Worm (Caenorhabditis elegans) whole organism, young adult: ENCODE measurements around the gene ZK666.4.
"Not testable (repeated sequence)": the region's sequence is repeated elsewhere in the genome, so short reads cannot be mapped to it uniquely, and the experiment has no call there.

Experiments
- B0035.1 ChIP-seq: sonication (generic microtip); optimal IDR thresholded peaks from 2 replicates; lab custom pipeline; 2016; ENCODE audit warnings: missing genetic modification characterization, mild to moderate bottlenecking, missing compliant biosample characterization, missing genotype, missing genetic modification reagents
- B0261.1 ChIP-seq: sonication (generic microtip); optimal IDR thresholded peaks from 2 replicates; lab custom pipeline; 2016; ENCODE audit warnings: mild to moderate bottlenecking, missing genetic modification characterization, moderate library complexity, missing compliant biosample characterization
- D2030.7 ChIP-seq: fragments of 200-800 bp; sonication (Bioruptor generic); IDR thresholded peaks from 2 replicates; pipeline ENCODE4 v1.3.6; 2022; ENCODE audit warnings: missing genetic modification reagents, missing genetic modification characterization, missing compliant biosample characterization
- F37B4.10 ChIP-seq: fragments of 200-800 bp; sonication (Bioruptor generic); IDR thresholded peaks from 2 replicates; pipeline ENCODE4 v1.3.6; 2022; ENCODE audit warnings: missing genetic modification characterization, missing compliant biosample characterization
- F49E8.2 ChIP-seq: sonication (generic microtip); optimal IDR thresholded peaks from 3 replicates; lab custom pipeline; 2017; ENCODE audit warnings: missing genetic modification characterization, mild to moderate bottlenecking, missing compliant biosample characterization, antibody characterized with exemption, moderate library complexity; ENCODE audit not compliant: insufficient read depth
- K11D2.4 ChIP-seq: fragments of 200-800 bp; sonication (Bioruptor generic); IDR thresholded peaks from 2 replicates; pipeline ENCODE4 v1.3.6; 2022; ENCODE audit warnings: missing genetic modification reagents, missing genetic modification characterization, missing compliant biosample characterization
- T26A5.8 ChIP-seq: sonication (generic microtip); optimal IDR thresholded peaks from 2 replicates; lab custom pipeline; 2016; ENCODE audit warnings: missing genetic modification characterization, missing compliant biosample characterization
- Y53G8AR.9 ChIP-seq: fragments of 200-800 bp; sonication (Bioruptor generic); conservative IDR thresholded peaks from 2 replicates; pipeline ENCODE4 v1.3.6; 2022; ENCODE audit warnings: missing genetic modification reagents, missing genetic modification characterization, missing compliant biosample characterization
- Y56A3A.18 ChIP-seq: fragments of 200-800 bp; sonication (Bioruptor generic); IDR thresholded peaks from 2 replicates; pipeline ENCODE4 v1.3.6; 2022; ENCODE audit warnings: missing genetic modification reagents, missing genetic modification characterization, missing compliant biosample characterization
- athp-1 ChIP-seq: sonication (generic microtip); optimal IDR thresholded peaks from 2 replicates; lab custom pipeline; 2017; ENCODE audit warnings: mild to moderate bottlenecking, missing genetic modification characterization, missing compliant biosample characterization
- attf-5 ChIP-seq: fragments of 200-800 bp; sonication (Bioruptor generic); optimal IDR thresholded peaks from 2 replicates; lab custom pipeline; 2018; ENCODE audit warnings: mild to moderate bottlenecking, missing genetic modification characterization, missing compliant biosample characterization
- bed-1 ChIP-seq: fragments of 200-800 bp; sonication (Bioruptor generic); IDR thresholded peaks from 2 replicates; pipeline ENCODE4 v1.3.6; 2022; ENCODE audit warnings: missing genetic modification reagents, missing genetic modification characterization, missing compliant biosample characterization
- bed-2 ChIP-seq: fragments of 200-800 bp; sonication (Bioruptor generic); IDR thresholded peaks from 2 replicates; pipeline ENCODE4 v1.3.6; 2022; ENCODE audit warnings: missing genetic modification reagents, missing genetic modification characterization, missing compliant biosample characterization
- ccch-3 ChIP-seq: fragments of 200-800 bp; sonication (Bioruptor generic); optimal IDR thresholded peaks from 2 replicates; lab custom pipeline; 2018; ENCODE audit warnings: mild to moderate bottlenecking, missing genetic modification characterization, missing compliant biosample characterization
- ceh-91 ChIP-seq: fragments of 200-800 bp; sonication (Bioruptor generic); IDR thresholded peaks from 2 replicates; pipeline ENCODE4 v1.3.6; 2022; ENCODE audit warnings: missing genetic modification reagents, missing genetic modification characterization, missing compliant biosample characterization
- dox-1 ChIP-seq: fragments of 200-800 bp; sonication (Bioruptor generic); IDR thresholded peaks from 2 replicates; pipeline ENCODE4 v1.3.6; 2022; ENCODE audit warnings: missing genetic modification reagents, missing genetic modification characterization, missing compliant biosample characterization
- egl-44 ChIP-seq: fragments of 200-800 bp; sonication (Bioruptor generic); IDR thresholded peaks from 2 replicates; pipeline ENCODE4 v1.3.6; 2022; ENCODE audit warnings: missing genetic modification reagents, missing genetic modification characterization, missing compliant biosample characterization
- egrh-3 ChIP-seq: fragments of 200-800 bp; sonication (Bioruptor generic); IDR thresholded peaks from 2 replicates; pipeline ENCODE4 v1.3.6; 2022; ENCODE audit warnings: missing genetic modification reagents, missing genetic modification characterization, missing compliant biosample characterization
- ets-4 ChIP-seq: fragments of 200-800 bp; sonication (Bioruptor generic); optimal IDR thresholded peaks from 2 replicates; lab custom pipeline; 2018; ENCODE audit warnings: mild to moderate bottlenecking, missing genetic modification characterization, missing compliant biosample characterization
- gei-17 ChIP-seq: fragments of 200-800 bp; sonication (Bioruptor generic); optimal IDR thresholded peaks from 2 replicates; lab custom pipeline; 2018; ENCODE audit warnings: mild to moderate bottlenecking, missing genetic modification characterization, missing compliant biosample characterization
- hlh-26 ChIP-seq: fragments of 200-800 bp; sonication (Bioruptor generic); conservative IDR thresholded peaks from 2 replicates; pipeline ENCODE4 v1.3.6; 2022; ENCODE audit warnings: missing genetic modification reagents, missing genetic modification characterization, missing compliant biosample characterization
- lag-1 ChIP-seq: fragments of 200-800 bp; sonication (Bioruptor generic); IDR thresholded peaks from 2 replicates; pipeline ENCODE4 v1.3.6; 2022; ENCODE audit warnings: missing genetic modification reagents, missing genetic modification characterization, missing compliant biosample characterization
- let-526 ChIP-seq: fragments of 200-800 bp; sonication (Bioruptor generic); IDR thresholded peaks from 2 replicates; pipeline ENCODE4 v1.3.6; 2022; ENCODE audit warnings: missing genetic modification reagents, missing genetic modification characterization, missing compliant biosample characterization
- lin-26 ChIP-seq: fragments of 200-800 bp; sonication (Bioruptor generic); IDR thresholded peaks from 2 replicates; pipeline ENCODE4 v1.3.6; 2022; ENCODE audit warnings: missing genetic modification reagents, missing genetic modification characterization, missing compliant biosample characterization
- lin-40 ChIP-seq: sonication (generic microtip); optimal IDR thresholded peaks from 2 replicates; lab custom pipeline; 2016; ENCODE audit warnings: missing genetic modification characterization, mild to moderate bottlenecking, missing compliant biosample characterization, missing genotype, missing genetic modification reagents
- lsl-1 ChIP-seq: fragments of 200-800 bp; sonication (Bioruptor generic); optimal IDR thresholded peaks from 2 replicates; lab custom pipeline; 2018; ENCODE audit warnings: mild to moderate bottlenecking, missing genetic modification characterization, moderate library complexity, missing compliant biosample characterization
- madf-10 ChIP-seq: sonication (generic microtip); optimal IDR thresholded peaks from 2 replicates; lab custom pipeline; 2016; ENCODE audit warnings: mild to moderate bottlenecking, missing genetic modification characterization, missing compliant biosample characterization
- madf-6 ChIP-seq: fragments of 200-800 bp; sonication (Bioruptor generic); IDR thresholded peaks from 2 replicates; pipeline ENCODE4 v1.3.6; 2022; ENCODE audit warnings: missing genetic modification reagents, missing genetic modification characterization, missing compliant biosample characterization
- madf-8 ChIP-seq: fragments of 200-800 bp; sonication (Bioruptor generic); conservative IDR thresholded peaks from 2 replicates; pipeline ENCODE4 v1.3.6; 2022; ENCODE audit warnings: missing genetic modification reagents, missing genetic modification characterization, missing compliant biosample characterization
- mcd-1 ChIP-seq: fragments of 200-800 bp; sonication (Bioruptor generic); IDR thresholded peaks from 2 replicates; pipeline ENCODE4 v1.3.6; 2022; ENCODE audit warnings: missing genetic modification reagents, missing genetic modification characterization, missing compliant biosample characterization
- mel-28 ChIP-seq: sonication (generic microtip); optimal IDR thresholded peaks from 2 replicates; lab custom pipeline; 2016; ENCODE audit warnings: borderline replicate concordance, mild to moderate bottlenecking, missing genetic modification characterization, missing compliant biosample characterization
- nfyb-1 ChIP-seq: fragments of 200-800 bp; sonication (Bioruptor generic); IDR thresholded peaks from 2 replicates; pipeline ENCODE4 v1.3.6; 2022; ENCODE audit warnings: missing genetic modification reagents, missing genetic modification characterization, missing compliant biosample characterization
- nhr-120 ChIP-seq: fragments of 200-800 bp; sonication (Bioruptor generic); IDR thresholded peaks from 2 replicates; pipeline ENCODE4 v1.3.6; 2022; ENCODE audit warnings: missing genetic modification characterization, missing compliant biosample characterization
- nhr-80 ChIP-seq: sonication (generic microtip); optimal IDR thresholded peaks from 2 replicates; lab custom pipeline; 2016; ENCODE audit warnings: missing genetic modification characterization, missing compliant biosample characterization
- nhr-90 ChIP-seq: sonication (generic microtip); optimal IDR thresholded peaks from 2 replicates; lab custom pipeline; 2016; ENCODE audit warnings: missing genotype, mild to moderate bottlenecking, missing genetic modification characterization, missing compliant biosample characterization
- snpc-3.4 ChIP-seq: sonication (generic microtip); optimal IDR thresholded peaks from 2 replicates; lab custom pipeline; 2017; ENCODE audit warnings: missing genetic modification characterization, mild to moderate bottlenecking, missing compliant biosample characterization, antibody characterized with exemption, moderate library complexity, missing genotype, missing genetic modification reagents
- somi-1 ChIP-seq: fragments of 200-800 bp; sonication (Bioruptor generic); optimal IDR thresholded peaks from 2 replicates; lab custom pipeline; 2018; ENCODE audit warnings: mild to moderate bottlenecking, missing genetic modification characterization, missing compliant biosample characterization
- tbx-9 ChIP-seq: sonication (generic microtip); optimal IDR thresholded peaks from 2 replicates; lab custom pipeline; 2016; ENCODE audit warnings: borderline replicate concordance, missing genetic modification characterization, inconsistent platforms, missing compliant biosample characterization
- tlf-1 ChIP-seq: fragments of 200-800 bp; sonication (Bioruptor generic); optimal IDR thresholded peaks from 2 replicates; lab custom pipeline; 2018; ENCODE audit warnings: mild to moderate bottlenecking, missing genetic modification characterization, missing compliant biosample characterization
- xnd-1 ChIP-seq: sonication (generic microtip); optimal IDR thresholded peaks from 2 replicates; lab custom pipeline; 2016; ENCODE audit warnings: missing genotype, missing genetic modification reagents, missing genetic modification characterization, missing compliant biosample characterization
- zfh-2 ChIP-seq: fragments of 200-800 bp; sonication (Bioruptor generic); conservative IDR thresholded peaks from 2 replicates; pipeline ENCODE4 v1.3.6; 2022; ENCODE audit warnings: missing genetic modification reagents, missing genetic modification characterization, missing compliant biosample characterization
- zim-3 ChIP-seq: sonication (generic microtip); optimal IDR thresholded peaks from 2 replicates; lab custom pipeline; 2017; ENCODE audit warnings: mild to moderate bottlenecking, missing genetic modification characterization, moderate library complexity, missing compliant biosample characterization
- ztf-6 ChIP-seq: fragments of 200-800 bp; sonication (Bioruptor generic); IDR thresholded peaks from 2 replicates; pipeline ENCODE4 v1.3.6; 2022; ENCODE audit warnings: missing genetic modification reagents, missing genetic modification characterization, missing compliant biosample characterization

Gene ZK666.4

ce11 chrII:10442846-10443245 is 34.2 kb upstream of the ZK666.4 start, which contains the start of gene ZK673.1:
Gene ZK673.1, plus strand, starts transcription at chrII:10443146.
- TF ChIP-seq somi-1 (GFP tag; lab: Kevin White, UChicago); egl-44 (GFP tag; lab: Robert Waterston, UW); K11D2.4 (GFP tag; lab: Robert Waterston, UW): not testable (repeated sequence)

ce11 chrII:10443898-10444297 is 33.2 kb upstream of the ZK666.4 start:
- TF ChIP-seq nhr-80 (peak; percentile 75), T26A5.8 (tag; lab: Kevin White, UChicago) (no peak), lin-40 (tag; lab: Kevin White, UChicago) (no peak)

- TF ChIP-seq egrh-3 (GFP tag; lab: Robert Waterston, UW) (no peak), zfh-2 (GFP tag; lab: Robert Waterston, UW) (no peak), Y53G8AR.9 (GFP tag; lab: Robert Waterston, UW) (no peak), let-526 (GFP tag; lab: Robert Waterston, UW) (no peak), lsl-1 (GFP tag; lab: Kevin White, UChicago) (peak; percentile 76), hlh-26 (no peak), B0261.1 (tag; lab: Kevin White, UChicago) (no peak), Y56A3A.18 (GFP tag; lab: Robert Waterston, UW) (no peak), F37B4.10 (no peak), mcd-1 (GFP tag; lab: Robert Waterston, UW) (no peak), zim-3 (tag; lab: Kevin White, UChicago) (no peak), xnd-1 (tag; lab: Kevin White, UChicago) (peak; percentile 57), snpc-3.4 (tag; lab: Kevin White, UChicago) (peak; percentile 28), tlf-1 (GFP tag; lab: Kevin White, UChicago) (no peak), ccch-3 (GFP tag; lab: Kevin White, UChicago) (no peak), athp-1 (tag; lab: Kevin White, UChicago) (no peak), madf-8 (GFP tag; lab: Robert Waterston, UW) (peak; percentile 86), mel-28 (no peak), gei-17 (GFP tag; lab: Kevin White, UChicago) (no peak), lin-26 (GFP tag; lab: Robert Waterston, UW) (no peak), nhr-90 (tag; lab: Kevin White, UChicago) (no peak), madf-6 (peak; percentile 83), ets-4 (GFP tag; lab: Kevin White, UChicago) (no peak), B0035.1 (tag; lab: Kevin White, UChicago) (no peak)
These were observed 31.9 kb upstream of the ZK666.4 start for ce11 chrII:10444971-10445707.

- TF ChIP-seq ztf-6 (GFP tag; lab: Robert Waterston, UW) (no peak), madf-10 (tag; lab: Kevin White, UChicago) (no peak), let-526 (GFP tag; lab: Robert Waterston, UW) (no peak), lag-1 (GFP tag; lab: Robert Waterston, UW) (no peak), B0261.1 (tag; lab: Kevin White, UChicago) (no peak), gei-17 (GFP tag; lab: Kevin White, UChicago) (no peak), bed-1 (no peak), F49E8.2 (tag; lab: Kevin White, UChicago) (no peak), D2030.7 (no peak), bed-2 (no peak), ceh-91 (no peak), hlh-26 (no peak), nfyb-1 (GFP tag; lab: Robert Waterston, UW) (peak; percentile 35; the same call in 1 of the 2 replicates), mcd-1 (GFP tag; lab: Robert Waterston, UW) (no peak), dox-1 (GFP tag; lab: Robert Waterston, UW) (0 out of 2 replicates have a peak, but pooled peaks have one; percentile 53), lin-26 (GFP tag; lab: Robert Waterston, UW) (no peak), tbx-9 (tag; lab: Kevin White, UChicago) (no peak), nhr-120 (GFP tag; lab: Robert Waterston, UW) (no peak), attf-5 (GFP tag; lab: Kevin White, UChicago) (peak; percentile 50), zfh-2 (GFP tag; lab: Robert Waterston, UW) (no peak)
These were observed 31.3 kb upstream of the ZK666.4 start for ce11 chrII:10445738-10446137.
